Fruit fly (Drosophila melanogaster) whole organism, embryonic: ENCODE measurements around the gene CG33098.
A peak's percentile ranks its signal among the peaks of the same experiment; 100 is the strongest.

ENCODE experiments used
- Atf-2 ChIP-seq: fragments of 200-800 bp; sonication (Bioruptor generic); optimal IDR thresholded peaks from 2 replicates; lab custom pipeline; 2016; ENCODE audit warnings: missing biosample characterization, missing genetic modification characterization
- B-H1 ChIP-seq: fragments of 200-800 bp; sonication (Bioruptor generic); IDR thresholded peaks from 3 replicates; pipeline ENCODE4 v1.3.6; 2022; ENCODE audit warnings: missing biosample characterization, missing genetic modification characterization
- CG11398 ChIP-seq: fragments of 200-800 bp; sonication (Bioruptor generic); optimal IDR thresholded peaks from 2 replicates; lab custom pipeline; 2016; ENCODE audit warnings: missing biosample characterization, missing genetic modification characterization
- CG12744 ChIP-seq: fragments of 200-800 bp; sonication (Bioruptor generic); optimal IDR thresholded peaks from 2 replicates; lab custom pipeline; 2016; ENCODE audit warnings: missing biosample characterization, missing genetic modification characterization
- CG15073 ChIP-seq: fragments of 200-800 bp; sonication (Bioruptor generic); optimal IDR thresholded peaks from 2 replicates; lab custom pipeline; 2016; ENCODE audit warnings: missing biosample characterization, missing genetic modification characterization
- CG15696 ChIP-seq: fragments of 200-800 bp; sonication (Bioruptor generic); optimal IDR thresholded peaks from 2 replicates; lab custom pipeline; 2019; ENCODE audit warnings: missing biosample characterization, mild to moderate bottlenecking, missing genetic modification characterization, moderate library complexity
- CG1792 ChIP-seq: fragments of 200-800 bp; sonication (Bioruptor generic); optimal IDR thresholded peaks from 2 replicates; lab custom pipeline; 2016; ENCODE audit warnings: missing biosample characterization, missing genetic modification characterization
- CG18262 ChIP-seq: fragments of 200-800 bp; optimal IDR thresholded peaks from 3 replicates; lab custom pipeline; 2019; ENCODE audit warnings: missing biosample characterization, mild to moderate bottlenecking, missing genetic modification characterization, moderate library complexity
- CG2116 ChIP-seq: fragments of 200-800 bp; sonication (Bioruptor generic); optimal IDR thresholded peaks from 3 replicates; lab custom pipeline; 2018; ENCODE audit warnings: missing biosample characterization, mild to moderate bottlenecking, missing genetic modification characterization
- CG32532 ChIP-seq: fragments of 200-800 bp; sonication (Bioruptor generic); IDR thresholded peaks from 2 replicates; pipeline ENCODE4 v1.3.6; 2022; ENCODE audit warnings: missing biosample characterization, missing genetic modification characterization
- CG3281 ChIP-seq: fragments of 200-800 bp; sonication (Bioruptor generic); optimal IDR thresholded peaks from 3 replicates; lab custom pipeline; 2017; ENCODE audit warnings: missing biosample characterization, mild to moderate bottlenecking, missing genetic modification characterization
- CG3407 ChIP-seq: fragments of 200-800 bp; sonication (Bioruptor generic); optimal IDR thresholded peaks from 2 replicates; lab custom pipeline; 2018; ENCODE audit warnings: missing biosample characterization, mild to moderate bottlenecking, missing genetic modification characterization
- CG6272 ChIP-seq: fragments of 200-800 bp; sonication (Bioruptor generic); IDR thresholded peaks from 2 replicates; pipeline ENCODE4 v1.3.6; 2022; ENCODE audit warnings: missing biosample characterization, missing genetic modification characterization
- CG7556 ChIP-seq: fragments of 200-800 bp; sonication (Bioruptor generic); optimal IDR thresholded peaks from 2 replicates; lab custom pipeline; 2017; ENCODE audit warnings: missing biosample characterization, mild to moderate bottlenecking, missing genetic modification characterization
- CG7745 ChIP-seq: fragments of 200-800 bp; sonication (Bioruptor generic); optimal IDR thresholded peaks from 2 replicates; lab custom pipeline; 2018; ENCODE audit warnings: missing biosample characterization, mild to moderate bottlenecking, missing genetic modification characterization, moderate library complexity
- CG7839 ChIP-seq: fragments of 200-800 bp; sonication (Bioruptor generic); optimal IDR thresholded peaks from 3 replicates; lab custom pipeline; 2018; ENCODE audit warnings: missing biosample characterization, mild to moderate bottlenecking, missing genetic modification characterization, moderate library complexity
- CG8290 ChIP-seq, 3 experiments: fragments of 200-800 bp; sonication (Bioruptor generic); optimal IDR thresholded peaks; 2 replicates each; lab custom pipeline; 2016 to 2019; ENCODE audit warnings: missing biosample characterization in 3 of 3, missing genetic modification characterization in 3 of 3, mild to moderate bottlenecking in 2 of 3, moderate library complexity in 1 of 3
- CG8359 ChIP-seq: fragments of 200-800 bp; sonication (Bioruptor generic); optimal IDR thresholded peaks from 2 replicates; lab custom pipeline; 2017; ENCODE audit warnings: missing biosample characterization, mild to moderate bottlenecking, missing genetic modification characterization, borderline replicate concordance
- CG9437 ChIP-seq: fragments of 200-800 bp; sonication (Bioruptor generic); optimal IDR thresholded peaks from 2 replicates; lab custom pipeline; 2018; ENCODE audit warnings: missing biosample characterization, mild to moderate bottlenecking, missing genetic modification characterization
- CoRest ChIP-seq: fragments of 200-800 bp; sonication (Bioruptor generic); optimal IDR thresholded peaks from 3 replicates; lab custom pipeline; 2018; ENCODE audit warnings: missing biosample characterization, mild to moderate bottlenecking, missing genetic modification characterization, moderate library complexity
- Hmr ChIP-seq: fragments of 200-800 bp; sonication (Bioruptor generic); optimal IDR thresholded peaks from 3 replicates; lab custom pipeline; 2017; ENCODE audit warnings: mild to moderate bottlenecking, missing biosample characterization, missing genetic modification reagents, missing genetic modification characterization
- Ravus ChIP-seq: fragments of 200-800 bp; sonication (Bioruptor generic); IDR thresholded peaks from 2 replicates; pipeline ENCODE4 v1.3.6; 2022; ENCODE audit warnings: missing biosample characterization, missing genetic modification characterization
- Taf1 ChIP-seq: fragments of 200-800 bp; sonication (Bioruptor generic); IDR thresholded peaks from 2 replicates; pipeline ENCODE4 v1.3.6; 2022; ENCODE audit warnings: missing biosample characterization, missing genetic modification characterization
- ase ChIP-seq: fragments of 200-800 bp; sonication (Bioruptor generic); IDR thresholded peaks from 3 replicates; pipeline ENCODE4 v1.3.6; 2022; ENCODE audit warnings: missing biosample characterization, missing genetic modification characterization
- btn ChIP-seq: fragments of 200-800 bp; sonication (Bioruptor generic); optimal IDR thresholded peaks from 2 replicates; lab custom pipeline; 2016; ENCODE audit warnings: missing biosample characterization, missing genetic modification characterization
- cato ChIP-seq: fragments of 200-800 bp; sonication (Bioruptor generic); optimal IDR thresholded peaks from 2 replicates; lab custom pipeline; 2016; ENCODE audit warnings: missing biosample characterization, missing genetic modification characterization, borderline replicate concordance
- dm ChIP-seq: fragments of 200-800 bp; sonication (Bioruptor generic); optimal IDR thresholded peaks from 3 replicates; lab custom pipeline; 2016; ENCODE audit warnings: missing biosample characterization, missing genetic modification characterization
- eve ChIP-seq, 2 experiments: fragments of >200 bp; optimal IDR thresholded peaks; 2 replicates each; lab custom pipeline; 2017; ENCODE audit warnings: missing biosample characterization in 2 of 2, missing genetic modification characterization in 2 of 2
- fd96Cb ChIP-seq: fragments of 200-800 bp; sonication (Bioruptor generic); optimal IDR thresholded peaks from 2 replicates; lab custom pipeline; 2018; ENCODE audit warnings: missing biosample characterization, mild to moderate bottlenecking, missing genetic modification characterization, moderate library complexity
- gce ChIP-seq: fragments of 200-800 bp; sonication (Bioruptor generic); IDR thresholded peaks from 3 replicates; pipeline ENCODE4 v1.3.6; 2022; ENCODE audit warnings: missing biosample characterization, missing genetic modification characterization
- gem ChIP-seq: fragments of 200-800 bp; sonication (Bioruptor generic); optimal IDR thresholded peaks from 2 replicates; lab custom pipeline; 2019; ENCODE audit warnings: missing biosample characterization, mild to moderate bottlenecking, missing genetic modification characterization, moderate library complexity
- grn ChIP-seq: fragments of 200-800 bp; sonication (Bioruptor generic); optimal IDR thresholded peaks from 3 replicates; lab custom pipeline; 2017; ENCODE audit warnings: missing biosample characterization, missing genetic modification characterization
- knrl ChIP-seq: fragments of 200-800 bp; sonication (Bioruptor generic); IDR thresholded peaks from 3 replicates; pipeline ENCODE4 v1.3.6; 2022; ENCODE audit warnings: missing biosample characterization, missing genetic modification characterization; ENCODE audit not compliant: partially characterized antibody
- mirr ChIP-seq: fragments of 200-800 bp; sonication (Bioruptor generic); optimal IDR thresholded peaks from 3 replicates; lab custom pipeline; 2018; ENCODE audit warnings: missing biosample characterization, mild to moderate bottlenecking, missing genetic modification characterization
- nerfin-2 ChIP-seq: fragments of 200-800 bp; sonication (Bioruptor generic); IDR thresholded peaks from 2 replicates; pipeline ENCODE4 v1.3.6; 2022; ENCODE audit warnings: missing biosample characterization, missing genetic modification characterization; ENCODE audit not compliant: partially characterized antibody
- nom ChIP-seq: fragments of 200-800 bp; sonication (Bioruptor generic); optimal IDR thresholded peaks from 2 replicates; lab custom pipeline; 2017; ENCODE audit warnings: missing biosample characterization, missing genetic modification characterization, mild to moderate bottlenecking, moderate library complexity, missing genetic modification reagents
- odd ChIP-seq: fragments of 200-800 bp; sonication (Bioruptor generic); optimal IDR thresholded peaks from 2 replicates; lab custom pipeline; 2017; ENCODE audit warnings: missing biosample characterization, mild to moderate bottlenecking, missing genetic modification characterization
- pan ChIP-seq, 4 experiments: fragments of >200 bp in 3 of 4; fragments of 200-800 bp in 1 of 4; sonication (Bioruptor generic) in 1 of 4; optimal IDR thresholded peaks in 3 of 4; IDR thresholded peaks in 1 of 4; 2 replicates each; pipeline versions ENCODE4 v1.3.6 to Lab custom; 2017 to 2022; ENCODE audit warnings: missing biosample characterization in 2 of 4, missing genetic modification characterization in 2 of 4, mixed read lengths in 1 of 4
- pzg ChIP-seq: fragments of 200-800 bp; sonication (Bioruptor generic); optimal IDR thresholded peaks from 3 replicates; lab custom pipeline; 2018; ENCODE audit warnings: missing biosample characterization, mild to moderate bottlenecking, missing genetic modification characterization, moderate library complexity
- sc ChIP-seq, 3 experiments: fragments of >200 bp in 2 of 3; fragments of 200-800 bp in 1 of 3; sonication (Bioruptor generic) in 1 of 3; optimal IDR thresholded peaks; 2 replicates in 2 of 3; 3 replicates in 1 of 3; lab custom pipeline; 2017; ENCODE audit warnings: mild to moderate bottlenecking in 1 of 3, missing biosample characterization in 1 of 3, missing genetic modification characterization in 1 of 3, missing genetic modification reagents in 1 of 3
- sens ChIP-seq: fragments of 200-800 bp; sonication (Bioruptor generic); peaks from one replicate; lab custom pipeline; 2016; ENCODE audit warnings: missing biosample characterization, missing genetic modification characterization
- sima ChIP-seq: fragments of 200-800 bp; sonication (Bioruptor generic); optimal IDR thresholded peaks from 2 replicates; lab custom pipeline; 2016; ENCODE audit warnings: missing biosample characterization, missing genetic modification characterization
- stc ChIP-seq: fragments of 200-800 bp; sonication (Bioruptor generic); IDR thresholded peaks from 2 replicates; pipeline ENCODE4 v1.3.6; 2022; ENCODE audit warnings: missing biosample characterization, missing genetic modification characterization
- sug ChIP-seq: fragments of 200-800 bp; optimal IDR thresholded peaks from 2 replicates; lab custom pipeline; 2019; ENCODE audit warnings: missing biosample characterization, mild to moderate bottlenecking, missing genetic modification characterization, moderate library complexity
- tll ChIP-seq, 2 experiments: fragments of 200-800 bp in 1 of 2; fragments of >200 bp in 1 of 2; sonication (Bioruptor generic) in 1 of 2; optimal IDR thresholded peaks; 2 replicates each; lab custom pipeline; 2017 to 2019; ENCODE audit warnings: missing biosample characterization in 2 of 2, missing genetic modification characterization in 2 of 2, mild to moderate bottlenecking in 1 of 2, moderate library complexity in 1 of 2
- trem ChIP-seq: fragments of 200-800 bp; optimal IDR thresholded peaks from 3 replicates; lab custom pipeline; 2019; ENCODE audit warnings: missing biosample characterization, mild to moderate bottlenecking, missing genetic modification characterization, moderate library complexity
- tup ChIP-seq: fragments of 200-800 bp; sonication (Bioruptor generic); optimal IDR thresholded peaks from 2 replicates; lab custom pipeline; 2016; ENCODE audit warnings: missing biosample characterization, mild to moderate bottlenecking, missing genetic modification characterization, moderate library complexity
- vvl ChIP-seq: fragments of 200-800 bp; sonication (Bioruptor generic); IDR thresholded peaks from 2 replicates; pipeline ENCODE4 v1.3.6; 2022; ENCODE audit warnings: missing biosample characterization, missing genetic modification characterization
- yki ChIP-seq: fragments of >200 bp; optimal IDR thresholded peaks from 3 replicates; lab custom pipeline; 2018
- zfh1 ChIP-seq: fragments of 200-800 bp; sonication (Bioruptor generic); IDR thresholded peaks from 3 replicates; pipeline ENCODE4 v1.3.6; 2022; ENCODE audit warnings: missing biosample characterization, missing genetic modification characterization

The CG33098 gene

DNA sequence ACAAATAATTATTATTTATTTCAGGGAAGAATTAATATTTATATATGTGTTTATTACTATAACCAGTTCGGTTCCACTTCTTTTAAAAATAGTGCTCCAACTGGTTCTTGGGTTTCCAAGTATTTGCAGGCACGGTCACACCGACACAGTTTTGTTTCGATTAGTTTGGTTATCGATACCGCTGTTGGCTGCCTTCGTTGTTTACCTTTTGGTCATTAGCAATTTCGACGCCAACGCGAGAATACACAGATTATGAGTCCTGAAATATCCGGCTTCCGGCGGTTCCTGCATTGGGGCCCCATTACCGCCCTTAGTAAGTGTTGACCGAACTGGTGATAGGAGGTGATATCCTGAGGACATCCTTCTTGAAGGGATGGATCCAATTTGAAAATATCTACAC lies 21.2 kb downstream of the CG33098 start, which contains the start of gene CG5196 (continued):
- TF ChIP-seq knrl (GFP tag; lab: Robert Waterston, UW), result peak; percentile 66
- 0 out of 2 replicates have a peak, but pooled peaks have one; percentile 25 for TF ChIP-seq stc (GFP tag; lab: Robert Waterston, UW)
- TF ChIP-seq CG6272 (GFP tag; lab: Robert Waterston, UW), result no peak
- TF ChIP-seq sc (optimal IDR thresholded peaks at IDR 0.05; lab: Kevin White, UChicago), result no peak
- no peak for TF ChIP-seq sc (GFP tag; optimal IDR thresholded peaks at IDR 0.05; lab: Kevin White, UChicago)
- TF ChIP-seq eve (GFP tag; optimal IDR thresholded peaks at IDR 0.05; lab: Kevin White, UChicago), result no peak
- TF ChIP-seq cato (GFP tag; lab: Kevin White, UChicago), result no peak
- no peak for TF ChIP-seq CG8359
- no peak for TF ChIP-seq CG8290 (GFP tag; optimal IDR thresholded peaks at IDR 0.05; lab: Kevin White, UChicago)
- no peak for TF ChIP-seq CG8290 (tag; optimal IDR thresholded peaks at IDR 0.05; lab: Kevin White, UChicago)
- peak; percentile 41 for TF ChIP-seq Hmr
- no peak for TF ChIP-seq CG11398 (GFP tag; lab: Kevin White, UChicago)
- no peak for TF ChIP-seq CG9437
- no peak for TF ChIP-seq CG7745 (tag; lab: Kevin White, UChicago)
- no peak for TF ChIP-seq CG3281
- TF ChIP-seq tll (GFP tag; optimal IDR thresholded peaks at IDR 0.05; lab: Kevin White, UChicago), result no peak
- no peak for TF ChIP-seq fd96Cb (tag; lab: Kevin White, UChicago)
- TF ChIP-seq zfh1 (GFP tag; lab: Robert Waterston, UW), result 0 out of 3 replicates have a peak, but pooled peaks have one; percentile 27
- peak; percentile 73 for TF ChIP-seq CG2116 (GFP tag; lab: Kevin White, UChicago)
- TF ChIP-seq grn (GFP tag; lab: Kevin White, UChicago), result no peak
- TF ChIP-seq CG18262, result no peak
- no peak for TF ChIP-seq ase (GFP tag; lab: Robert Waterston, UW)
- TF ChIP-seq sens, result no peak
- TF ChIP-seq CoRest, result peak; percentile 5
- no peak for TF ChIP-seq B-H1 (GFP tag; lab: Robert Waterston, UW)
- TF ChIP-seq tup (GFP tag; lab: Kevin White, UChicago), result no peak
- no peak for TF ChIP-seq gem (tag; lab: Kevin White, UChicago)
- TF ChIP-seq pzg (GFP tag; lab: Kevin White, UChicago), result peak; percentile 86
- TF ChIP-seq CG15696 (tag; lab: Kevin White, UChicago), result no peak
- peak; percentile 58; the same call in 1 of the 2 replicates for TF ChIP-seq nerfin-2
- no peak for TF ChIP-seq Taf1 (GFP tag; lab: Robert Waterston, UW)
- TF ChIP-seq btn (GFP tag; lab: Kevin White, UChicago), result no peak
- TF ChIP-seq Ravus (GFP tag; lab: Robert Waterston, UW), result no peak
- peak; percentile 51 for TF ChIP-seq sug (tag; lab: Kevin White, UChicago)
- TF ChIP-seq odd, result no peak
- TF ChIP-seq dm (GFP tag; lab: Kevin White, UChicago), result no peak
- TF ChIP-seq CG7839 (tag; lab: Kevin White, UChicago), result no peak
- TF ChIP-seq vvl (GFP tag; lab: Robert Waterston, UW), result peak; percentile 44; the same call in 1 of the 2 replicates
- no peak for TF ChIP-seq gce (GFP tag; lab: Robert Waterston, UW)
- TF ChIP-seq sima (GFP tag; lab: Kevin White, UChicago), result no peak
- no peak for TF ChIP-seq CG1792 (GFP tag; lab: Kevin White, UChicago)
- TF ChIP-seq CG3407 (GFP tag; lab: Kevin White, UChicago), result no peak
- no peak for TF ChIP-seq CG12744 (GFP tag; lab: Kevin White, UChicago)
- no peak for TF ChIP-seq pan (optimal IDR thresholded peaks at IDR 0.05; lab: Kevin White, UChicago)
- no peak for TF ChIP-seq pan (GFP tag; optimal IDR thresholded peaks at IDR 0.05 in 1 of 2, IDR thresholded peaks at IDR 0.05 in 1 of 2)
- no peak for TF ChIP-seq CG15073
- peak; percentile 76 for TF ChIP-seq trem (tag; lab: Kevin White, UChicago)
- no peak for TF ChIP-seq yki (lab: Kevin White, UChicago)
- TF ChIP-seq mirr (GFP tag; lab: Kevin White, UChicago), result no peak
- peak; percentile 45 for TF ChIP-seq nom (GFP tag; lab: Kevin White, UChicago)
- no peak for TF ChIP-seq Atf-2 (GFP tag; lab: Kevin White, UChicago)
- TF ChIP-seq CG32532 (GFP tag; lab: Robert Waterston, UW), result no peak
- TF ChIP-seq CG7556 (GFP tag; lab: Kevin White, UChicago), result no peak
